Fruit fly (Drosophila melanogaster) whole organism, embryonic: ENCODE results near the gene Indy.
A peak's percentile ranks its signal among the peaks of the same experiment; 100 is the strongest.

Experiments
- Adf1 ChIP-seq: fragments of 200-800 bp; sonication (Bioruptor generic); IDR thresholded peaks from 2 replicates; pipeline ENCODE4 v1.3.6; 2022; ENCODE audit warnings: missing biosample characterization, missing genetic modification characterization
- CG10321 ChIP-seq: fragments of 200-800 bp; sonication (Bioruptor generic); IDR thresholded peaks from 2 replicates; pipeline ENCODE4 v1.3.6; 2022; ENCODE audit warnings: missing biosample characterization, missing genetic modification characterization
- CG10462 ChIP-seq: fragments of 200-800 bp; sonication (Bioruptor generic); optimal IDR thresholded peaks from 2 replicates; lab custom pipeline; 2016; ENCODE audit warnings: missing biosample characterization, missing genetic modification characterization
- CG11247 ChIP-seq: fragments of 200-800 bp; sonication (Bioruptor generic); IDR thresholded peaks from 2 replicates; pipeline ENCODE4 v1.3.6; 2022; ENCODE audit warnings: missing biosample characterization, missing genetic modification characterization
- CG11398 ChIP-seq: fragments of 200-800 bp; sonication (Bioruptor generic); optimal IDR thresholded peaks from 2 replicates; lab custom pipeline; 2016; ENCODE audit warnings: missing biosample characterization, missing genetic modification characterization
- CG13296 ChIP-seq: fragments of 200-800 bp; sonication (Bioruptor generic); optimal IDR thresholded peaks from 3 replicates; lab custom pipeline; 2018; ENCODE audit warnings: missing biosample characterization, mild to moderate bottlenecking, missing genetic modification characterization
- CG15011 ChIP-seq: fragments of 200-800 bp; sonication (Bioruptor generic); optimal IDR thresholded peaks from 3 replicates; lab custom pipeline; 2018; ENCODE audit warnings: missing biosample characterization, mild to moderate bottlenecking, missing genetic modification characterization
- CG1602 ChIP-seq: fragments of 200-800 bp; sonication (Bioruptor generic); optimal IDR thresholded peaks from 3 replicates; lab custom pipeline; 2016; ENCODE audit warnings: missing biosample characterization, missing genetic modification characterization
- CG17385 ChIP-seq: fragments of 200-800 bp; sonication (Bioruptor generic); optimal IDR thresholded peaks from 3 replicates; lab custom pipeline; 2018; ENCODE audit warnings: missing biosample characterization, mild to moderate bottlenecking, missing genetic modification characterization
- CG2199 ChIP-seq: fragments of 200-800 bp; sonication (Bioruptor generic); IDR thresholded peaks from 3 replicates; pipeline ENCODE4 v1.3.6; 2022; ENCODE audit warnings: missing biosample characterization, missing genetic modification characterization
- CG32767 ChIP-seq: fragments of 200-800 bp; sonication (Bioruptor generic); IDR thresholded peaks from 2 replicates; pipeline ENCODE4 v1.3.6; 2022; ENCODE audit warnings: missing biosample characterization, missing genetic modification characterization
- CG34376 ChIP-seq: fragments of 200-800 bp; sonication (Bioruptor generic); optimal IDR thresholded peaks from 2 replicates; lab custom pipeline; 2018; ENCODE audit warnings: missing biosample characterization, mild to moderate bottlenecking, missing genetic modification characterization
- CG6175 ChIP-seq: fragments of 200-800 bp; sonication (Bioruptor generic); IDR thresholded peaks from 3 replicates; pipeline ENCODE4 v1.3.6; 2022; ENCODE audit warnings: missing biosample characterization, missing genetic modification characterization
- CG6272 ChIP-seq: fragments of 200-800 bp; sonication (Bioruptor generic); IDR thresholded peaks from 2 replicates; pipeline ENCODE4 v1.3.6; 2022; ENCODE audit warnings: missing biosample characterization, missing genetic modification characterization
- CG6654 ChIP-seq: fragments of 200-800 bp; sonication (Bioruptor generic); optimal IDR thresholded peaks from 2 replicates; lab custom pipeline; 2017; ENCODE audit warnings: missing biosample characterization, mild to moderate bottlenecking, missing genetic modification characterization
- CG6683 ChIP-seq: fragments of 200-800 bp; sonication (Bioruptor generic); optimal IDR thresholded peaks from 2 replicates; lab custom pipeline; 2017; ENCODE audit warnings: missing biosample characterization, mild to moderate bottlenecking, missing genetic modification characterization, missing genetic modification reagents
- CG7786 ChIP-seq: fragments of 200-800 bp; sonication (Bioruptor generic); optimal IDR thresholded peaks from 2 replicates; lab custom pipeline; 2016; ENCODE audit warnings: missing biosample characterization, missing genetic modification characterization
- D ChIP-seq, 2 experiments: fragments of 200-800 bp in 1 of 2; fragments of >200 bp in 1 of 2; sonication (Bioruptor generic) in 1 of 2; optimal IDR thresholded peaks; 2 replicates in 1 of 2; 3 replicates in 1 of 2; lab custom pipeline; 2017; ENCODE audit warnings: mild to moderate bottlenecking in 1 of 2, missing biosample characterization in 1 of 2, missing genetic modification characterization in 1 of 2, missing genetic modification reagents in 1 of 2
- Deaf1 ChIP-seq: fragments of 200-800 bp; optimal IDR thresholded peaks from 3 replicates; lab custom pipeline; 2019; ENCODE audit warnings: missing biosample characterization, mild to moderate bottlenecking, missing genetic modification characterization, moderate library complexity
- E2f2 ChIP-seq: fragments of 200-800 bp; sonication (Bioruptor generic); IDR thresholded peaks from 2 replicates; pipeline ENCODE4 v1.3.6; 2022; ENCODE audit warnings: missing biosample characterization, missing genetic modification characterization
- Ets65A ChIP-seq: fragments of 200-800 bp; sonication (Bioruptor generic); peaks from one replicate; lab custom pipeline; 2016; ENCODE audit warnings: missing biosample characterization, missing genetic modification characterization
- Gsc ChIP-seq: fragments of 200-800 bp; sonication (Bioruptor generic); IDR thresholded peaks from 2 replicates; pipeline ENCODE4 v1.3.6; 2022; ENCODE audit warnings: missing biosample characterization, missing genetic modification characterization
- HLH4C ChIP-seq: fragments of 200-800 bp; sonication (Bioruptor generic); IDR thresholded peaks from 3 replicates; pipeline ENCODE4 v1.3.6; 2022; ENCODE audit warnings: missing biosample characterization, missing genetic modification characterization; ENCODE audit not compliant: partially characterized antibody
- Hey ChIP-seq: fragments of 200-800 bp; sonication (Bioruptor generic); optimal IDR thresholded peaks from 3 replicates; lab custom pipeline; 2018; ENCODE audit warnings: missing biosample characterization, mild to moderate bottlenecking, missing genetic modification characterization
- Med ChIP-seq: fragments of 200-800 bp; sonication (Bioruptor generic); peaks from one replicate; lab custom pipeline; 2016; ENCODE audit warnings: missing biosample characterization, missing genetic modification characterization, mild to moderate bottlenecking, inconsistent platforms, moderate library complexity
- Myb ChIP-seq: fragments of 200-800 bp; sonication (Bioruptor generic); optimal IDR thresholded peaks from 2 replicates; lab custom pipeline; 2016; ENCODE audit warnings: missing biosample characterization, missing genetic modification characterization
- Oaz ChIP-seq: fragments of 200-800 bp; sonication (Bioruptor generic); IDR thresholded peaks from 2 replicates; pipeline ENCODE4 v1.3.6; 2022; ENCODE audit warnings: missing biosample characterization, missing genetic modification characterization
- Oli ChIP-seq: fragments of 200-800 bp; sonication (Bioruptor generic); optimal IDR thresholded peaks from 2 replicates; lab custom pipeline; 2018; ENCODE audit warnings: missing biosample characterization, mild to moderate bottlenecking, missing genetic modification characterization, moderate library complexity
- Rx ChIP-seq: fragments of 200-800 bp; sonication (Bioruptor generic); IDR thresholded peaks from 2 replicates; pipeline ENCODE4 v1.3.6; 2022; ENCODE audit warnings: missing biosample characterization, missing genetic modification characterization
- Sry-β ChIP-seq: fragments of 200-800 bp; sonication (Bioruptor generic); optimal IDR thresholded peaks from 2 replicates; lab custom pipeline; 2018; ENCODE audit warnings: missing biosample characterization, mild to moderate bottlenecking, missing genetic modification characterization, moderate library complexity
- ab ChIP-seq: fragments of 200-800 bp; sonication (Bioruptor generic); optimal IDR thresholded peaks from 2 replicates; lab custom pipeline; 2016; ENCODE audit warnings: missing biosample characterization, missing genetic modification characterization
- ase ChIP-seq: fragments of 200-800 bp; sonication (Bioruptor generic); IDR thresholded peaks from 3 replicates; pipeline ENCODE4 v1.3.6; 2022; ENCODE audit warnings: missing biosample characterization, missing genetic modification characterization
- ash1 ChIP-seq: fragments of 200-800 bp; sonication (Bioruptor generic); optimal IDR thresholded peaks from 2 replicates; lab custom pipeline; 2018; ENCODE audit warnings: missing biosample characterization, mild to moderate bottlenecking, missing genetic modification characterization
- cg ChIP-seq: fragments of 200-800 bp; sonication (Bioruptor generic); optimal IDR thresholded peaks from 3 replicates; lab custom pipeline; 2019; ENCODE audit warnings: missing biosample characterization, mild to moderate bottlenecking, missing genetic modification characterization, moderate library complexity
- crol ChIP-seq: fragments of 200-800 bp; sonication (Bioruptor generic); IDR thresholded peaks from 2 replicates; pipeline ENCODE4 v1.3.6; 2022; ENCODE audit warnings: missing biosample characterization, missing genetic modification characterization
- dmrt11E ChIP-seq: fragments of 200-800 bp; sonication (Bioruptor generic); optimal IDR thresholded peaks from 3 replicates; lab custom pipeline; 2018; ENCODE audit warnings: missing biosample characterization, mild to moderate bottlenecking, missing genetic modification characterization, moderate library complexity
- gce ChIP-seq: fragments of 200-800 bp; sonication (Bioruptor generic); IDR thresholded peaks from 3 replicates; pipeline ENCODE4 v1.3.6; 2022; ENCODE audit warnings: missing biosample characterization, missing genetic modification characterization
- hbn ChIP-seq: fragments of 200-800 bp; sonication (Bioruptor generic); IDR thresholded peaks from 2 replicates; pipeline ENCODE4 v1.3.6; 2022; ENCODE audit warnings: missing biosample characterization, missing genetic modification characterization; ENCODE audit not compliant: partially characterized antibody
- kni ChIP-seq: fragments of 200-800 bp; sonication (Bioruptor generic); optimal IDR thresholded peaks from 3 replicates; lab custom pipeline; 2017; ENCODE audit warnings: mild to moderate bottlenecking, missing biosample characterization, missing genetic modification reagents, missing genetic modification characterization
- luna ChIP-seq: fragments of 200-800 bp; sonication (Bioruptor generic); optimal IDR thresholded peaks from 2 replicates; lab custom pipeline; 2016; ENCODE audit warnings: missing biosample characterization, missing genetic modification characterization
- nerfin-1 ChIP-seq: fragments of 200-800 bp; sonication (Bioruptor generic); optimal IDR thresholded peaks from 3 replicates; lab custom pipeline; 2019; ENCODE audit warnings: missing biosample characterization, mild to moderate bottlenecking, missing genetic modification characterization, moderate library complexity
- peb ChIP-seq: fragments of 200-800 bp; sonication (Bioruptor generic); IDR thresholded peaks from 2 replicates; pipeline ENCODE4 v1.3.6; 2022; ENCODE audit warnings: missing biosample characterization, missing genetic modification characterization
- phol ChIP-seq: fragments of 200-800 bp; sonication (Bioruptor generic); optimal IDR thresholded peaks from 3 replicates; lab custom pipeline; 2018; ENCODE audit warnings: missing biosample characterization, mild to moderate bottlenecking, missing genetic modification characterization, moderate library complexity
- pros ChIP-seq: fragments of 200-800 bp; sonication (Bioruptor generic); optimal IDR thresholded peaks from 3 replicates; lab custom pipeline; 2019; ENCODE audit warnings: missing biosample characterization, mild to moderate bottlenecking, missing genetic modification characterization, moderate library complexity
- scrt ChIP-seq: fragments of 200-800 bp; sonication (Bioruptor generic); optimal IDR thresholded peaks from 2 replicates; lab custom pipeline; 2018; ENCODE audit warnings: missing biosample characterization, mild to moderate bottlenecking, missing genetic modification characterization, moderate library complexity
- seq ChIP-seq: fragments of 200-800 bp; sonication (Bioruptor generic); IDR thresholded peaks from 2 replicates; pipeline ENCODE4 v1.3.6; 2022; ENCODE audit warnings: missing biosample characterization, missing genetic modification characterization
- sqz ChIP-seq: fragments of 200-800 bp; sonication (Bioruptor generic); optimal IDR thresholded peaks from 3 replicates; lab custom pipeline; 2018; ENCODE audit warnings: missing biosample characterization, mild to moderate bottlenecking, missing genetic modification characterization

Indy gene

dm6 chr3L:18854412-18854811, 8.3 kb upstream of the Indy start (continued):
- TF ChIP-seq seq (GFP tag; lab: Robert Waterston, UW) (peak; percentile 84), Rx (GFP tag; lab: Robert Waterston, UW) (no peak), nerfin-1 (tag; lab: Kevin White, UChicago) (peak; percentile 71), ash1 (GFP tag; lab: Kevin White, UChicago) (no peak), Oaz (GFP tag; lab: Robert Waterston, UW) (no peak), CG6654 (GFP tag; lab: Kevin White, UChicago) (no peak), Ets65A (peak; percentile 64), CG7786 (GFP tag; lab: Kevin White, UChicago) (no peak), ab (GFP tag; lab: Kevin White, UChicago) (no peak), dmrt11E (no peak)

- peak; percentile 7 for TF ChIP-seq pros
- 0 out of 3 replicates have a peak, but pooled peaks have one; percentile 24 for TF ChIP-seq CG2199
- peak; percentile 53 for TF ChIP-seq phol (tag; lab: Kevin White, UChicago)
- TF ChIP-seq scrt (GFP tag; lab: Kevin White, UChicago), result peak; percentile 9
- TF ChIP-seq CG6175 (GFP tag; lab: Robert Waterston, UW), result no peak
- no peak for TF ChIP-seq Gsc
- peak; percentile 88; the same call in 1 of the 2 replicates for TF ChIP-seq crol
- no peak for TF ChIP-seq ase (GFP tag; lab: Robert Waterston, UW)
- TF ChIP-seq CG32767 (GFP tag; lab: Robert Waterston, UW), result 0 out of 2 replicates have a peak, but pooled peaks have one; percentile 26
- TF ChIP-seq, all 482 proteins: peak for 6
Observed at dm6 chr3L:18853439-18853838, 7.4 kb upstream of the Indy start.

DNA sequence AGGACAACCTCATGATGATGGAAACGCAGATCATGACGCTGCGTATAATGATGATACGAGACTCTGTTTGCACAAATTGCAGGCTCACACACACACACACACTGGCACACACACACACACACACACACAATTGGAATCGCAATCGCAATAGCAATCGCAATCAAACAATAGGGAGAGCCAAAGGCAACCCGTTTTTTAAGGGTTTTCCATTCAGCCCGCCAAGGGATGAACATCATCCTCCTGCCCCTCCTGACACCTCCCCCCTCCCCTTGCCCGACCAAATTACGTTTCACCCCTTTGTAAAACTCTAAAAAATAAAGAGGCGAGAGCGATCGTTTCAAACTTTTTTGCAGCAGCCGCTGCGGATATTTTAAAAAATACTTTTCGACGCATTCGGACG, 6.2 kb upstream of the Indy start:
- TF ChIP-seq sqz (GFP tag; lab: Kevin White, UChicago) (peak; percentile 25), crol (peak; percentile 80), Hey (tag; lab: Kevin White, UChicago) (no peak), E2f2 (no peak), CG13296 (no peak), kni (GFP tag; lab: Kevin White, UChicago) (peak; percentile 7), CG11247 (GFP tag; lab: Robert Waterston, UW) (no peak), CG7786 (GFP tag; lab: Kevin White, UChicago) (no peak), Deaf1 (tag; lab: Kevin White, UChicago) (no peak), CG10321 (GFP tag; lab: Robert Waterston, UW) (no peak), CG6272 (GFP tag; lab: Robert Waterston, UW) (no peak), Med (GFP tag; lab: Kevin White, UChicago) (no peak), Myb (no peak), gce (GFP tag; lab: Robert Waterston, UW) (no peak), Oli (tag; lab: Kevin White, UChicago) (no peak), CG34376 (no peak), CG2199 (0 out of 3 replicates have a peak, but pooled peaks have one; percentile 74), D (optimal IDR thresholded peaks at IDR 0.05; lab: Kevin White, UChicago) (no peak), D (GFP tag; optimal IDR thresholded peaks at IDR 0.05; lab: Kevin White, UChicago) (peak; percentile 32), CG11398 (no peak), CG15011 (GFP tag; lab: Kevin White, UChicago) (no peak), CG1602 (no peak), peb (GFP tag; lab: Robert Waterston, UW) (no peak), cg (peak; percentile 51), CG17385 (GFP tag; lab: Kevin White, UChicago) (no peak), CG10462 (no peak), seq (GFP tag; lab: Robert Waterston, UW) (peak; percentile 52; the same call in 1 of the 2 replicates), Oaz (GFP tag; lab: Robert Waterston, UW) (no peak), luna (GFP tag; lab: Kevin White, UChicago) (no peak), HLH4C (GFP tag; lab: Robert Waterston, UW) (no peak), CG6683 (GFP tag; lab: Kevin White, UChicago) (no peak), Adf1 (no peak), pros (peak; percentile 83), Sry-β (GFP tag; lab: Kevin White, UChicago) (no peak), hbn (GFP tag; lab: Robert Waterston, UW) (no peak)
